Worm (Caenorhabditis elegans): Measurements from ENCODE around the gene pcp-5.

Gene pcp-5

DNA sequence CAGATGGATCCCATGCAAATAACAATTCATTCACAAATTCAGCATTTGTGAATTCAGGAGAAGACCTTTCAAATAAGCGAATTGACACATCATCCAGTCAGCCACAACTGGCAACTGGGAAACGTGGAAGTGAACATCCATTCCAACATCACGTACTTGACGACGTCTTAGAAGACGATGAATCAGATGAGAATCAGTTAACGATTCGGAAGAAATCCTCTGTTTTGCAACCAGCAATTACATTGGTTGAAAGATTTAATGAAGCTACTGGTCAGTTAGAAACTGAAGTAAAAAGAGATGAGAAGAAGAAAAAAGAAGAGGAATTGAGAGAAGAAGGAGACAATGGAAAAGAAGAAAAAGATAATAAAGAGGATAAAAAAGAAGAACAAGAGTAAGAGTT lies 4.0 kb downstream of the pcp-5 start:
- TF ChIP-seq nhr-12 (tag; optimal IDR thresholded peaks at IDR 0.05) (no peak), lin-32 (GFP tag; optimal IDR thresholded peaks at IDR 0.05) (no peak), elt-3 (tag; optimal IDR thresholded peaks at IDR 0.05) (no peak), ztf-11 (tag; optimal IDR thresholded peaks at IDR 0.05) (no peak), ham-2 (GFP tag; optimal IDR thresholded peaks at IDR 0.05) (no peak), nhr-2 (tag; optimal IDR thresholded peaks at IDR 0.05) (no peak), cnd-1 (tag; optimal IDR thresholded peaks at IDR 0.05) (no peak)

- TF ChIP-seq nhr-76 (tag; optimal IDR thresholded peaks at IDR 0.05) = no peak
- no peak for TF ChIP-seq hlh-1 (tag; optimal IDR thresholded peaks at IDR 0.05)
- TF ChIP-seq nhr-28 (tag; optimal IDR thresholded peaks at IDR 0.05) = no peak
- no peak for TF ChIP-seq tbx-8 (GFP tag; optimal IDR thresholded peaks at IDR 0.05)
- no peak for TF ChIP-seq lin-32 (GFP tag; optimal IDR thresholded peaks at IDR 0.05)
- TF ChIP-seq unc-120 (tag; optimal IDR thresholded peaks at IDR 0.05; ENCODE audit: poor library complexity, severe bottlenecking) = no peak
- no peak for TF ChIP-seq nhr-237 (tag; optimal IDR thresholded peaks at IDR 0.05)
- no peak for TF ChIP-seq pha-4 (tag; optimal IDR thresholded peaks at IDR 0.05)
Observed at ce11 chrIII:7900733-7901132, 6.7 kb downstream of the pcp-5 start, which contains the start of gene best-24. Gene best-24 (plus strand): TSS chrIII:7901033.

ce11 chrIII:7897733-7898132 lies 9.7 kb downstream of the pcp-5 start:
- no peak for TF ChIP-seq elt-1 (tag; optimal IDR thresholded peaks at IDR 0.05; ENCODE audit: borderline replicate concordance, insufficient read depth)
- no peak for TF ChIP-seq lsy-2 (tag; optimal IDR thresholded peaks at IDR 0.05)
- no peak for TF ChIP-seq ceh-83 (GFP tag; optimal IDR thresholded peaks at IDR 0.05)
- no peak for TF ChIP-seq snpc-4 (tag; optimal IDR thresholded peaks at IDR 0.05)
- TF ChIP-seq tbx-8 (GFP tag; optimal IDR thresholded peaks at IDR 0.05) = no peak
- TF ChIP-seq nhr-76 (tag; optimal IDR thresholded peaks at IDR 0.05) = no peak
- TF ChIP-seq ceh-43 (GFP tag; optimal IDR thresholded peaks at IDR 0.05) = no peak
- TF ChIP-seq hlh-1 (tag; optimal IDR thresholded peaks at IDR 0.05) = no peak
- no peak for TF ChIP-seq elt-3 (tag; optimal IDR thresholded peaks at IDR 0.05)
- TF ChIP-seq sptf-1 (tag; optimal IDR thresholded peaks at IDR 0.05) = no peak
- no peak for TF ChIP-seq M03D4.4 (tag; optimal IDR thresholded peaks at IDR 0.05)
- TF ChIP-seq mls-2 (tag; optimal IDR thresholded peaks at IDR 0.05) = no peak
- no peak for TF ChIP-seq unc-39 (tag; optimal IDR thresholded peaks at IDR 0.05)
- no peak for TF ChIP-seq ztf-11 (tag; optimal IDR thresholded peaks at IDR 0.05)
- TF ChIP-seq nhr-2 (tag; optimal IDR thresholded peaks at IDR 0.05) = no peak
- no peak for TF ChIP-seq nhr-28 (tag; optimal IDR thresholded peaks at IDR 0.05)

DNA sequence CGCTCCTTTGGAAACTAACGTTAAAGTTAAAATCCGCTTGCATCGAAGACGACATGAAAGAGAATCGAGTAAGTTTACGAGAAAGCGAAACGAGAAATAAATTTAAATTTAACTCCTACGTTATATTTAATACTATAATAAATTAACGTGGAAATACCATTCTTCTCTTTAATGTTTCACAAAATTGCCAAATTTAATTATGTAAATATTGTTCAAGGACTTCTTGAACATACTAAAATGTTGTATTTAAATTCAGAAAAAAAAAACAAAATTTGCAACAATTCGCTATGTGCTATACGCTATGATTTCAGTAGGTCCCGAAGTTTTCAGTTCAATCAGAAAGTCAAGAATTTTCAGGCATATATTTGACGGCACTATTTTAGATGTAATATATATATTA lies 10.5 kb downstream of the pcp-5 start, which contains the start of gene ZK688.10:
Gene ZK688.10 (minus strand): TSS at position 101 of the 400 bp plus-strand sequence.
- TF ChIP-seq snpc-4 (tag; optimal IDR thresholded peaks at IDR 0.05) (no peak), blmp-1 (tag; optimal IDR thresholded peaks at IDR 0.05) (no peak), zip-8 (tag; optimal IDR thresholded peaks at IDR 0.05) (no peak), nhr-237 (tag; optimal IDR thresholded peaks at IDR 0.05) (no peak), elt-3 (tag; optimal IDR thresholded peaks at IDR 0.05) (no peak), ceh-83 (GFP tag; optimal IDR thresholded peaks at IDR 0.05) (no peak), lin-13 (tag; optimal IDR thresholded peaks at IDR 0.05) (no peak), drap-1 (GFP tag; optimal IDR thresholded peaks at IDR 0.05) (no peak), bed-3 (GFP tag; optimal IDR thresholded peaks at IDR 0.05) (no peak)

ce11 chrIII:7894724-7895123 lies 12.7 kb downstream of the pcp-5 start, which contains the start of gene ZK688.4:
Gene ZK688.4 (plus strand): TSS chrIII:7895024.
- no peak for TF ChIP-seq ceh-43 (GFP tag; optimal IDR thresholded peaks at IDR 0.05)
- TF ChIP-seq nhr-12 (tag; optimal IDR thresholded peaks at IDR 0.05) = no peak
- no peak for TF ChIP-seq sem-2 (GFP tag; optimal IDR thresholded peaks at IDR 0.05)
- no peak for TF ChIP-seq flh-1 (GFP tag; optimal IDR thresholded peaks at IDR 0.05)
- no peak for TF ChIP-seq blmp-1 (tag; optimal IDR thresholded peaks at IDR 0.05)
- TF ChIP-seq hlh-1 (tag; optimal IDR thresholded peaks at IDR 0.05) = no peak
- TF ChIP-seq pha-4 (tag; optimal IDR thresholded peaks at IDR 0.05) = no peak
- TF ChIP-seq unc-62 (GFP tag; optimal IDR thresholded peaks at IDR 0.05) = no peak

DNA sequence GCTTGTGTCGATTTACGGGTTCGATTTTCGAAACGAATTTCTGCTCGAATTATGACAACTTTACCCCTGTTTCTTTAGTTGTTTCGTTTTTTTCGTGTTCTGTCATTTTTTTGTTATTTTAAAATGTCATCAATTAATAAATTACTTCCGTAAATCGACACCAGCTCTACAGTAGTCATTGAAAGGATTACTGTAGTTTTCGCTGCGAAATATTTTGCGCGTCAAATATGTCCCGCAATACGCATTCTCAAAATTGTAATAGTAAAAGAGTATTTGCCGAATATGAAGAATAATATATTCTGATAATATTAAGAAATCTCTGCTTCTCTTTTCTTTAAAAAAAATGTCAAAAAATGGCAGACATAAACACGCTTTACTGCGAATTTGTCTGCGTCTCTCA lies 14.2 kb downstream of the pcp-5 start:
- TF ChIP-seq nhr-28 (tag; optimal IDR thresholded peaks at IDR 0.05) = no peak
- TF ChIP-seq mls-2 (tag; optimal IDR thresholded peaks at IDR 0.05) = no peak
- no peak for TF ChIP-seq mab-5 (tag; optimal IDR thresholded peaks at IDR 0.05)
- no peak for TF ChIP-seq flh-1 (GFP tag; optimal IDR thresholded peaks at IDR 0.05)
- TF ChIP-seq drap-1 (GFP tag; optimal IDR thresholded peaks at IDR 0.05) = no peak
- no peak for TF ChIP-seq tbx-8 (GFP tag; optimal IDR thresholded peaks at IDR 0.05)
- no peak for TF ChIP-seq ztf-11 (tag; optimal IDR thresholded peaks at IDR 0.05)
- no peak for TF ChIP-seq nhr-76 (tag; optimal IDR thresholded peaks at IDR 0.05)
- TF ChIP-seq cnd-1 (tag; optimal IDR thresholded peaks at IDR 0.05) = no peak
- no peak for TF ChIP-seq pha-4 (tag; optimal IDR thresholded peaks at IDR 0.05)
- TF ChIP-seq unc-120 (tag; optimal IDR thresholded peaks at IDR 0.05; ENCODE audit: poor library complexity, severe bottlenecking) = no peak
- TF ChIP-seq ces-1 (GFP tag; optimal IDR thresholded peaks at IDR 0.05) = no peak
- no peak for TF ChIP-seq blmp-1 (tag; optimal IDR thresholded peaks at IDR 0.05)
- no peak for TF ChIP-seq nhr-12 (tag; optimal IDR thresholded peaks at IDR 0.05)
